Fruit fly (Drosophila melanogaster): ENCODE measurements around the gene Ndfip.
A peak's percentile ranks its signal among the peaks of the same experiment; 100 is the strongest.

Gene Ndfip

DNA sequence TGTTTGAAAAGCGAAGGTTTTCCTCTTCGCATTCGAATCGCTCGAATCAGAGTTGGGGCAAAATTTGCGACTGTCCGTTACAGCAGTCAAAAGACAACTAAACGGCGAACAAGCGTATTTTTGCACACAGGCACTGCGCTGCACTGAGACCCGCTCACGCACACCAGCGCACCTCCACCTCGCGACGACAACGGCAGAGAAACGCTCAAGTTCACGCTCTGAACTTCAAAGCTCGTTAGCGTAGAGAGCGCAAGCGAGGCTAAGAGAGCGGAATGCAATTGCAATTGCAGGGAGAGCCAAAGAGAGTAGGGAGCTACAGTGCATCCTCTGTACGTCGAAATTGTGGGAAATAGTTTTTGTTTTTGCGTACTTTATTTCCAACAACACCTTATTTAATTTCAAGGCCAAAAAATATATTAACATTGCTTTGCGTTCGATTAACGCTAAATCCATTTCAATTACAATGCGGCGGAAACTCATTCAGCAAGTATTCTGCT lies 34.8 kb downstream of the Ndfip start, which contains the start of gene Eip74EF (continued):
- TF ChIP-seq ss (GFP tag; optimal IDR thresholded peaks at IDR 0.05), result peak; percentile 56 to 67
- peak; percentile 75 for TF ChIP-seq CG16779 (tag; optimal IDR thresholded peaks at IDR 0.05)
- TF ChIP-seq fd85E (GFP tag; optimal IDR thresholded peaks at IDR 0.05), result peak; percentile 62
- peak; percentile 57 for TF ChIP-seq CG6808 (GFP tag; optimal IDR thresholded peaks at IDR 0.05)
- TF ChIP-seq CG1621 (tag; optimal IDR thresholded peaks at IDR 0.05), result peak; percentile 36
- peak; percentile 61 for TF ChIP-seq CG10669 (GFP tag; optimal IDR thresholded peaks at IDR 0.05)
- peak; percentile 51 for TF ChIP-seq CG7368 (GFP tag; optimal IDR thresholded peaks at IDR 0.05)
- TF ChIP-seq spab (GFP tag; optimal IDR thresholded peaks at IDR 0.05), result peak; percentile 45
- peak; percentile 60 for TF ChIP-seq CG31627 (GFP tag; optimal IDR thresholded peaks at IDR 0.05)
- peak; percentile 73 for TF ChIP-seq CG3919 (GFP tag; optimal IDR thresholded peaks at IDR 0.05)
- TF ChIP-seq CG6854 (GFP tag; optimal IDR thresholded peaks at IDR 0.05), result peak; percentile 81
- TF ChIP-seq dac (GFP tag; optimal IDR thresholded peaks at IDR 0.05), result no peak
- peak; percentile 27 for TF ChIP-seq CG6276 (GFP tag; optimal IDR thresholded peaks at IDR 0.05)
- TF ChIP-seq eg (GFP tag; IDR thresholded peaks at IDR 0.05), result peak; percentile 81
- no peak for TF ChIP-seq fkh (GFP tag; optimal IDR thresholded peaks at IDR 0.05)
- TF ChIP-seq pdm3 (GFP tag; optimal IDR thresholded peaks at IDR 0.05), result peak; percentile 74
- TF ChIP-seq esn (GFP tag; optimal IDR thresholded peaks at IDR 0.05), result peak; percentile 85
- TF ChIP-seq Sox102F (GFP tag; optimal IDR thresholded peaks at IDR 0.05), result peak; percentile 73
- TF ChIP-seq CG3032 (tag; optimal IDR thresholded peaks at IDR 0.05), result peak; percentile 56

DNA sequence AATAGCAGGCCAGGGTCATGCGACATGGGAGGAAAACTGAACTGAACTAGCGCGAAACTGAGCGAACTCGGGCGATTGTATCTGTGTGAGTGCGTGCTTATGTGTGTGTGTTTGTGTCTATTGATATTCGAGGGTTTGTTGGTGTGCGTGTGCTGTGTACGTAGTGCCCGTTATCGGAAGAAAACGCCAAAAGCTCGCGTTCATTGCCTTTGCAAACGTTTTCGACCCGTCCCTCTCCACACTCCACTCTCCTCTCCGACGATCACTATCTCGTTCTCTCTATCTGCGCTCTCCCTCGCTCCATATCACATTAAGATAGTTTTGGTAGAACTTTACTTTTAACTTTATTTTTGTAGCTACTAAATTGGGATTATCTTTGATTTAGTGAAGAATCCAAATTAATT lies 37.2 kb downstream of the Ndfip start:
- TF ChIP-seq spab (GFP tag; optimal IDR thresholded peaks at IDR 0.05), result no peak
- TF ChIP-seq fkh (GFP tag; optimal IDR thresholded peaks at IDR 0.05), result peak; percentile 82
- TF ChIP-seq CG15336 (GFP tag; IDR thresholded peaks at IDR 0.05), result no peak

DNA sequence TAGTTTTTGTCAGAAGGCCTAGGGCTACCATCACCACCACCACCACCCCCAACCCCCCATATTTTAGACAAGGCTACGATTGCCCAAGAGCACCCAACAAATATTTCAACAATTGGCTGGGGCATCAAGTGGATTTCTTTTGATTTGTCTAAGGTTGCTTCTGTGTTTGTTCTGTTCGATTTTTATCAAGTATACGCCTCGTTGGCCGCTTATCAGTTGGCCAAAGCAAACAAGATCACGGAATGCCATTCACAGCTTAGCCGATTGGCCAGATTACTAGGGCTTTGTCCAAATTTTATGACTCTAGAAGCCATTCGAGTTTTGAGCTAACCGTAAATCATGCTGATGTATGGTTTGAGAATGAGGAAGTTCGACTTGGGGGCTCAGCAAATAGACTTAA lies 38.2 kb downstream of the Ndfip start:
- TF ChIP-seq fkh (GFP tag; optimal IDR thresholded peaks at IDR 0.05), result peak; percentile 45
- no peak for TF ChIP-seq Sox102F (GFP tag; optimal IDR thresholded peaks at IDR 0.05)

DNA sequence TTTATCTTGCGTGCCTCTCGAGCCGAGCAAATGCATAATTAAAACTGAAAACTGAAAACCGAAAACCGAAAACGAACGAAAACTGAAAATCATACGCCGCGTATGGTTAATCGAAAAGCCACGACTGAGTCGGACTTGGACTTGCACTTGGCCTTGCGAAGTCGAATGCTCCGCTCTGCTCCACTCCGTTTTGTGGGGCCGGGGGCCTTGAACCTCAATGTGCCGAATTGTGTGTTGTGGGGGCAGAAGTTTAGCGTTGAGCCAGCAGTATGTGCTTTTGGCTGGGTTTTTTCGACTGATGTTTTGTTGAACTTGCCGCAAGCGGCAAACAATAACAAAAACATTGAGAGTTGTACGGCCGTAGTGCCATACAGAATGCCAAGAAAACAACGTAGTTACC lies 38.8 kb downstream of the Ndfip start:
- TF ChIP-seq CG6792 (GFP tag; optimal IDR thresholded peaks at IDR 0.05) (no peak), CG8119 (GFP tag; IDR thresholded peaks at IDR 0.05) (no peak), Ets21C (GFP tag; optimal IDR thresholded peaks at IDR 0.05) (no peak), CG10669 (GFP tag; optimal IDR thresholded peaks at IDR 0.05) (no peak), CG3919 (GFP tag; optimal IDR thresholded peaks at IDR 0.05) (no peak), dac (GFP tag; optimal IDR thresholded peaks at IDR 0.05) (no peak), Met (GFP tag; optimal IDR thresholded peaks at IDR 0.05) (no peak)

DNA sequence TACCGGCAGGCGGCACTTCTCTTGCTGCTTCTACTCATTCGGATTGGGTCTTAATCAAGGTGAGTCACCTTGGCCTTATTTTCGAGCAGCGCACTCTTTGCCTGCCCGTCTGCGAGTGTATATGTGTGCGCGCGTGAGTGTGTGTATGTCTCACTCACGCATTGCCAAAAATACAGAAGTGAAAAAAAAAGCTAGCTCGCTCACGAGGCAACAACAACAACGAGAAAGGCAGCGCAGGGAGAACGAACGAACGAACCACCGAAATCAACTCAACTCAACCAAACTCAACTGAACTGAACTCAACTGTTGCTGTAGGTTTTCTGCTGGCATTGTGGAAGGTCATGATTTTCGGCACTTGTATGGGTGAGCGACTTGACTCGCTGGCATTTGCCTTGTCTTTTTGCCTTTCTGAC lies 40.1 kb downstream of the Ndfip start:
- TF ChIP-seq CG6854 (GFP tag; optimal IDR thresholded peaks at IDR 0.05) (peak; percentile 51), spab (GFP tag; optimal IDR thresholded peaks at IDR 0.05) (no peak), Eip75B (GFP tag; optimal IDR thresholded peaks at IDR 0.05) (peak; percentile 46), vri (GFP tag; optimal IDR thresholded peaks at IDR 0.05) (peak; percentile 52), Sox102F (GFP tag; optimal IDR thresholded peaks at IDR 0.05) (no peak), pdm3 (GFP tag; optimal IDR thresholded peaks at IDR 0.05) (no peak), svp (GFP tag) (peak; percentile 80), cyc (GFP tag; optimal IDR thresholded peaks at IDR 0.05) (no peak), fkh (GFP tag; optimal IDR thresholded peaks at IDR 0.05) (no peak), Hr39 (GFP tag; optimal IDR thresholded peaks at IDR 0.05) (no peak), CG7368 (GFP tag; optimal IDR thresholded peaks at IDR 0.05) (no peak)

DNA sequence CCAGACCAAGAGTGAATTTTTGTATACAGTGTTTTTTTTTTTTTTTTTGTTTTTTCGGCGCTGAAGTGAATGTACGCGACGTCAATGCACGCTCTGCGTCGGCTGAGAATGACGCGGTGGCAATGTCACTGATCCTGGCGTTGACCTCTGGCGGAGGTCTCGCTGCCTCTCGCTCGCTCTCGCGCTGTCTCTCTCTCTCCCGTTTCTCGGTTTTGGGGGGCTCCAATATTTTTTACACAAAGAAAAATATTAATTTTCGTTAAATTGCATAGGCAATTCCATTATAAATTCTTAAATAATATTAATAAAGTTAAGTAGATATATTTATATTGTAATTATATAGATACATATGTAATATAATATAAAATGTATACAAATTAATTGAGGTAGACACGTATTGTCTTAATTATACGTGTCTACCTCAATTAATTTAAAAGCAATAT lies 40.8 kb downstream of the Ndfip start:
- TF ChIP-seq OdsH (GFP tag; optimal IDR thresholded peaks at IDR 0.05) (no peak), Hr4 (GFP tag; optimal IDR thresholded peaks at IDR 0.05) (no peak), esn (GFP tag; optimal IDR thresholded peaks at IDR 0.05) (peak; percentile 1), CG31627 (GFP tag; optimal IDR thresholded peaks at IDR 0.05) (no peak), svp (GFP tag) (peak; percentile 97), net (GFP tag; optimal IDR thresholded peaks at IDR 0.05) (no peak), CG34406 (GFP tag; optimal IDR thresholded peaks at IDR 0.05) (peak; percentile 35)
